Worm (Caenorhabditis elegans) whole organism, L4/young adult: Measurements from ENCODE around the gene nhr-225.

Experiments used
- W03F9.2 ChIP-seq: fragments of 150-350 bp; optimal IDR thresholded peaks from 2 replicates; lab custom pipeline; 2014; ENCODE audit warnings: missing biosample characterization, missing genetic modification characterization
- him-1 ChIP-seq: sonication (generic microtip); optimal IDR thresholded peaks from 2 replicates; lab custom pipeline; 2016; ENCODE audit warnings: missing genotype, missing genetic modification reagents, missing genetic modification characterization, missing compliant biosample characterization

- TF ChIP-seq W03F9.2 (tag; lab: Kevin White, UChicago) (peak; percentile 17), him-1 (tag; lab: Kevin White, UChicago) (no peak)
These were observed 8.8 kb downstream of the nhr-225 start, which contains the start of gene nhr-228 for ce11 chrV:2281499-2281898.
